Worm (Caenorhabditis elegans) whole organism, L4 larva: ENCODE results near the gene nas-25.
A peak's percentile ranks its signal among the peaks of the same experiment; 100 is the strongest.

Experiments used
- ces-1 ChIP-seq: fragments of 150-350 bp; sonication (generic microtip); optimal IDR thresholded peaks from 4 replicates; lab custom pipeline; 2014; ENCODE audit warnings: missing biosample characterization, missing genetic modification reagents, missing genetic modification characterization
- fos-1 ChIP-seq: fragments of 150-350 bp; optimal IDR thresholded peaks from 2 replicates; lab custom pipeline; 2014; ENCODE audit warnings: missing biosample characterization, missing genetic modification characterization
- lin-15B ChIP-seq: fragments of 150-350 bp; sonication (generic microtip); optimal IDR thresholded peaks from 3 replicates; lab custom pipeline; 2014; ENCODE audit warnings: missing biosample characterization, missing genetic modification characterization
- lin-29 ChIP-seq: fragments of 200-800 bp; sonication (Bioruptor generic); IDR thresholded peaks from 2 replicates; pipeline ENCODE4 v1.3.6; 2022; ENCODE audit warnings: missing genetic modification reagents, missing genetic modification characterization, missing compliant biosample characterization
- lsy-2 ChIP-seq, 2 experiments: fragments of 150-350 bp in 1 of 2; sonication (generic microtip) in 1 of 2; optimal IDR thresholded peaks; 2 replicates each; lab custom pipeline; 2014 to 2017; ENCODE audit warnings: missing biosample characterization in 2 of 2, missing genetic modification characterization in 2 of 2
- mdl-1 ChIP-seq, 2 experiments: fragments of 150-350 bp in 1 of 2; sonication (generic microtip) in 1 of 2; optimal IDR thresholded peaks; 2 replicates each; lab custom pipeline; 2014 to 2017; ENCODE audit warnings: missing biosample characterization in 2 of 2, missing genetic modification characterization in 2 of 2
- mep-1 ChIP-seq: fragments of 150-350 bp; sonication (generic microtip); optimal IDR thresholded peaks from 3 replicates; lab custom pipeline; 2014; ENCODE audit warnings: missing biosample characterization, missing genetic modification characterization
- nhr-237 ChIP-seq: sonication (generic microtip); optimal IDR thresholded peaks from 2 replicates; lab custom pipeline; 2017; ENCODE audit warnings: missing biosample characterization, missing genetic modification characterization
- nhr-48 ChIP-seq: sonication (generic microtip); optimal IDR thresholded peaks from 2 replicates; lab custom pipeline; 2016; ENCODE audit warnings: mild to moderate bottlenecking, missing genetic modification characterization, missing compliant biosample characterization
- snpc-4 ChIP-seq: fragments of 150-350 bp; optimal IDR thresholded peaks from 2 replicates; lab custom pipeline; 2014; ENCODE audit warnings: missing biosample characterization, missing genetic modification characterization
- unc-62 ChIP-seq, 3 experiments: fragments of 150-350 bp in 1 of 3; sonication (generic microtip); optimal IDR thresholded peaks in 2 of 3; peaks in 1 of 3; 1 replicate in 1 of 3; 2 replicates in 2 of 3; lab custom pipeline; 2014 to 2017; ENCODE audit warnings: missing biosample characterization in 3 of 3, missing genetic modification characterization in 3 of 3, missing genetic modification reagents in 3 of 3, missing genotype in 1 of 3
- zag-1 ChIP-seq: fragments of 150-350 bp; optimal IDR thresholded peaks from 2 replicates; lab custom pipeline; 2014; ENCODE audit warnings: missing biosample characterization, missing genetic modification characterization
- ztf-7 ChIP-seq: fragments of 150-350 bp; optimal IDR thresholded peaks from 2 replicates; lab custom pipeline; 2014; ENCODE audit warnings: missing biosample characterization, missing genetic modification characterization

- TF ChIP-seq snpc-4 (tag; lab: Kevin White, UChicago), result peak; percentile 34
- no peak for TF ChIP-seq ztf-7 (tag; lab: Kevin White, UChicago)
- no peak for TF ChIP-seq ces-1 (GFP tag; lab: Kevin White, UChicago)
- no peak for TF ChIP-seq nhr-237 (tag; lab: Kevin White, UChicago)
- TF ChIP-seq lin-29 (GFP tag; lab: Robert Waterston, UW), result no peak
- TF ChIP-seq lin-15B (tag; lab: Kevin White, UChicago), result no peak
- TF ChIP-seq nhr-48, result no peak
- TF ChIP-seq mep-1 (tag; lab: Kevin White, UChicago), result no peak
- TF ChIP-seq unc-62 (GFP tag; optimal IDR thresholded peaks at IDR 0.05 in 1 of 2; lab: Kevin White, UChicago), result peak in 1 of 2 experiments; percentile 51
- TF ChIP-seq unc-62 (tag; optimal IDR thresholded peaks at IDR 0.05; lab: Kevin White, UChicago), result no peak
- TF ChIP-seq fos-1 (tag; lab: Kevin White, UChicago), result no peak
- TF ChIP-seq zag-1 (tag; lab: Kevin White, UChicago), result no peak
- TF ChIP-seq mdl-1 (tag; optimal IDR thresholded peaks at IDR 0.05; lab: Kevin White, UChicago), result no peak
- no peak for TF ChIP-seq lsy-2 (tag; optimal IDR thresholded peaks at IDR 0.05; lab: Kevin White, UChicago)
Observed at ce11 chrII:8877032-8877985, 51.4 kb downstream of the nas-25 start.
